Worm (Caenorhabditis elegans): ENCODE results near the gene txdc-12.1.

DNA sequence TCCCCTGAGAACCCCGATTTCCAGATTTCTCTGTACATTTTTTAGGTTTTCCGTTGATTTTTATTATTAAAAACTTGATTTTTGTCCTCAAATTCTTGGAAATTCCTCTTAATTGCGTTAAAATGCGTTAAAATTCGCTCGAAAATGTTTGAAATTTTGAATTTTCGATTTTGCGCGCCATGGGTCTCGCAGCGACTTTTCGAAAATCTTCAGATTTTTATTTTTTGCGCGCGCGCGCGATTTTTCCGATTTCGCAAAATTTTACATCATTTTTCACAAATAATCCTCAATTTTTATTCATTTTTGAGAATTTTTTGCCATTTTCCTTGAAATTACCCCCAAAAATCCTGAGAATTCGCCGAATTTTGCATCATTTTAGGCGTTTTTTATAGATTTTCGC, 43.9 kb downstream of the txdc-12.1 start:
- TF ChIP-seq ama-1 (optimal IDR thresholded peaks at IDR 0.05) (no peak), hlh-30 (tag; optimal IDR thresholded peaks at IDR 0.05; ENCODE audit: insufficient read depth) (no peak)

All from whole organism, late embryonic.